Fruit fly (Drosophila melanogaster) whole organism, wandering third instar larva: Measurements from ENCODE around the gene CG5568.

Experiments used
- CG32264 ChIP-seq: fragments of 200-800 bp; sonication (Bioruptor generic); optimal IDR thresholded peaks from 2 replicates; lab custom pipeline; 2016; ENCODE audit warnings: missing biosample characterization, missing genetic modification characterization
- Jra ChIP-seq: sonication (Bioruptor generic); optimal IDR thresholded peaks from 2 replicates; lab custom pipeline; 2016; ENCODE audit warnings: missing biosample characterization, missing genetic modification characterization
- ey ChIP-seq: fragments of 200-800 bp; sonication (Bioruptor generic); optimal IDR thresholded peaks from 2 replicates; lab custom pipeline; 2016; ENCODE audit warnings: missing biosample characterization, missing genetic modification characterization
- psq ChIP-seq: fragments of 200-800 bp; sonication (Bioruptor generic); optimal IDR thresholded peaks from 3 replicates; lab custom pipeline; 2017; ENCODE audit warnings: missing biosample characterization, mild to moderate bottlenecking, missing genetic modification characterization, moderate library complexity

DNA sequence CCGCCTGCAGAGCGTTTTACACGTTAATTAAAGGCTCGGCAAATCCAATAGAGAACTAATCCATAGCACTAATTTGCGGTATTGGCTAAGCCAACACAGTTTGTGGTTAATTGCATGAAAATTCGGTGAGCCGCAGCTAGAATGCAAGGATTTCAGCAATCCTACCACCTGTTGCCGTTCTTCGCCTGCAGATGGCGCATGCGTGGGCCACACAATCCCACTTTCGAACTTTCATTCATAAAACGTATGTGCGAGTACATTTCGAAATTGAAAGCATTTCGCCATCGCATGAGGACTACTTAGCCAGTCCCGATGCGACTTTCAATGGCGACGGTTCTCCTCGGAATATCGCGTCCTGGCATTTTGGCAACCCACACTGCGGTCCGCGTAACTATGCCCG is 35.8 kb downstream of the CG5568 start, which contains the start of gene CG13288:
- TF ChIP-seq ey (GFP tag; lab: Kevin White, UChicago) (no peak), Jra (GFP tag; lab: Kevin White, UChicago) (no peak), psq (GFP tag; lab: Kevin White, UChicago) (no peak), CG32264 (GFP tag; lab: Kevin White, UChicago) (no peak)
